Fruit fly (Drosophila melanogaster) whole organism: Measurements from ENCODE around the gene CG33303.

Source experiments
- EcR ChIP-seq, 2 experiments: fragments of >200 bp; optimal IDR thresholded peaks; 2 replicates each; lab custom pipeline; 2017; ENCODE audit warnings: missing biosample characterization in 2 of 2, missing genetic modification characterization in 2 of 2, missing genetic modification reagents in 2 of 2
- usp ChIP-seq: fragments of >200 bp; optimal IDR thresholded peaks from 2 replicates; lab custom pipeline; 2017; ENCODE audit warnings: missing biosample characterization, missing genetic modification characterization, mixed read lengths

DNA sequence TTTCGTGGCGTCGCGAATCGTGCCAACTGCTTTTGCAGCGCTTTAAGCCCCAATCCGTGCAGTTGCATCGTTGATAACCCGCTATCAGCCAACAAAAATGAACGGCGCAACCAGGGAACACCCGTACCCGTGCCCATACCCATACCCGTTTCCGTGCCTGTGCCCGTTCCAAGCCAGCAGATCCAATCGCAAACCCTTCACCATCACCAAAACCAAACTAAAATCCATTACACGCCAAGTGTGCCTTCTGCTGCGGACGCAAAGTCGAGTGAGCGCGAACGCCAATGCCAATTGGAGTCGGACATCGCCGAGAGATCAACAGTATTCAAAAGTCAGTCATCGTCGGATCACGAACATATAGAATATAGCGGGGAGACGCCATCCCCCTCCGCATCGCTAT, 41.3 kb downstream of the CG33303 start:
- TF ChIP-seq EcR (GFP tag; optimal IDR thresholded peaks at IDR 0.05; lab: Kevin White, UChicago) (no peak), usp (GFP tag; lab: Kevin White, UChicago) (no peak)
